Fruit fly (Drosophila melanogaster) S2 (cell line): Measurements from ENCODE around the gene CG33502.
"Not testable (repeated sequence)": the region's sequence is repeated elsewhere in the genome, so short reads cannot be mapped to it uniquely, and the experiment has no call there.

Experiments used
- CG8478 ChIP-seq: fragments of >200 bp; optimal IDR thresholded peaks from 2 replicates; lab custom pipeline; 2018
- CTCF ChIP-seq, 2 experiments: fragments of >200 bp; optimal IDR thresholded peaks; 2 replicates each; lab custom pipeline; 2018

DNA sequence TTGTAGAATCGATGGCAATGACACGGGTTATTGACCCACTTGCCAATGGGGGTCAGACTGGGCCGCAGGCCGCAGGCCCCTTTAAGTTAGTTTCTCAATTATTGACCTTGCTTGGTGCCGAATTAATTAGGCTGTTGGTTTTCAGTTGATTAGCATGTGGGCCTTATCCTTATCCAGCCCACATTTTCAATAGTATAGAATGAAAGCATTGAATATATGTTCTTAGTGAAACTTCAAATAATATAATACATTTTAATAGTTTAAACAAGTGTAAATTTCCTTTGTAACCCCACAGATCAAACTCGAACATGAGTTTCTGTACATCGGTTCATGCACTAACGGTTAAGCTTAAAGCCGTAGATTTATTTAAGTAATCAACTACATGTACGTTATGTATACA is 3.8 kb upstream of the CG33502 start, which contains the start of gene CG32820:
- TF ChIP-seq CTCF (optimal IDR thresholded peaks at IDR 0.05; lab: Kevin White, UChicago); CG8478 (lab: Kevin White, UChicago): not testable (repeated sequence)
